Fruit fly (Drosophila melanogaster) whole organism, embryonic: ENCODE data around the gene GstD7.

Experiments used
- Ada2b ChIP-seq: fragments of 200-800 bp; sonication (Bioruptor generic); IDR thresholded peaks from 2 replicates; pipeline ENCODE4 v1.3.6; 2022; ENCODE audit warnings: missing biosample characterization, missing genetic modification characterization
- Adf1 ChIP-seq: fragments of 200-800 bp; sonication (Bioruptor generic); IDR thresholded peaks from 2 replicates; pipeline ENCODE4 v1.3.6; 2022; ENCODE audit warnings: missing biosample characterization, missing genetic modification characterization
- BEAF-32 ChIP-seq: fragments of 200-800 bp; sonication (Bioruptor generic); optimal IDR thresholded peaks from 3 replicates; lab custom pipeline; 2017; ENCODE audit warnings: missing biosample characterization, missing genetic modification characterization, mild to moderate bottlenecking, moderate library complexity, missing genetic modification reagents
- Bdp1 ChIP-seq: fragments of 200-800 bp; sonication (Bioruptor generic); optimal IDR thresholded peaks from 3 replicates; lab custom pipeline; 2016; ENCODE audit warnings: missing biosample characterization, missing genetic modification characterization
- CG11247 ChIP-seq: fragments of 200-800 bp; sonication (Bioruptor generic); IDR thresholded peaks from 2 replicates; pipeline ENCODE4 v1.3.6; 2022; ENCODE audit warnings: missing biosample characterization, missing genetic modification characterization
- CG11456 ChIP-seq: fragments of 200-800 bp; sonication (Bioruptor generic); IDR thresholded peaks from 3 replicates; pipeline ENCODE4 v1.3.6; 2022; ENCODE audit warnings: missing biosample characterization, missing genetic modification characterization
- CG12744 ChIP-seq: fragments of 200-800 bp; sonication (Bioruptor generic); optimal IDR thresholded peaks from 2 replicates; lab custom pipeline; 2016; ENCODE audit warnings: missing biosample characterization, missing genetic modification characterization
- CG12769 ChIP-seq: fragments of 200-800 bp; sonication (Bioruptor generic); optimal IDR thresholded peaks from 2 replicates; lab custom pipeline; 2019; ENCODE audit warnings: missing biosample characterization, mild to moderate bottlenecking, missing genetic modification characterization, moderate library complexity
- CG13424 ChIP-seq: fragments of 200-800 bp; sonication (Bioruptor generic); optimal IDR thresholded peaks from 2 replicates; lab custom pipeline; 2019; ENCODE audit warnings: missing biosample characterization, mild to moderate bottlenecking, missing genetic modification characterization, moderate library complexity
- CG13624 ChIP-seq: fragments of 200-800 bp; sonication (Bioruptor generic); optimal IDR thresholded peaks from 2 replicates; lab custom pipeline; 2016; ENCODE audit warnings: missing biosample characterization, missing genetic modification characterization
- CG15696 ChIP-seq: fragments of 200-800 bp; sonication (Bioruptor generic); optimal IDR thresholded peaks from 2 replicates; lab custom pipeline; 2019; ENCODE audit warnings: missing biosample characterization, mild to moderate bottlenecking, missing genetic modification characterization, moderate library complexity
- CG2678 ChIP-seq: fragments of 200-800 bp; sonication (Bioruptor generic); optimal IDR thresholded peaks from 3 replicates; lab custom pipeline; 2019; ENCODE audit warnings: missing biosample characterization, mild to moderate bottlenecking, missing genetic modification characterization, moderate library complexity
- CG31365 ChIP-seq: fragments of 200-800 bp; sonication (Bioruptor generic); optimal IDR thresholded peaks from 2 replicates; lab custom pipeline; 2018; ENCODE audit warnings: missing biosample characterization, mild to moderate bottlenecking, missing genetic modification characterization
- CG3163 ChIP-seq: fragments of 200-800 bp; sonication (Bioruptor generic); optimal IDR thresholded peaks from 3 replicates; lab custom pipeline; 2016; ENCODE audit warnings: missing biosample characterization, missing genetic modification characterization
- CG32772 ChIP-seq: fragments of 200-800 bp; sonication (Bioruptor generic); IDR thresholded peaks from 2 replicates; pipeline ENCODE4 v1.3.6; 2022; ENCODE audit warnings: missing biosample characterization, missing genetic modification characterization
- CG3281 ChIP-seq: fragments of 200-800 bp; sonication (Bioruptor generic); optimal IDR thresholded peaks from 3 replicates; lab custom pipeline; 2017; ENCODE audit warnings: missing biosample characterization, mild to moderate bottlenecking, missing genetic modification characterization
- CG34224 ChIP-seq: fragments of 200-800 bp; sonication (Bioruptor generic); IDR thresholded peaks from 3 replicates; pipeline ENCODE4 v1.3.6; 2022; ENCODE audit warnings: missing biosample characterization, missing genetic modification characterization; ENCODE audit not compliant: partially characterized antibody
- CG6654 ChIP-seq: fragments of 200-800 bp; sonication (Bioruptor generic); optimal IDR thresholded peaks from 2 replicates; lab custom pipeline; 2017; ENCODE audit warnings: missing biosample characterization, mild to moderate bottlenecking, missing genetic modification characterization
- CG6683 ChIP-seq: fragments of 200-800 bp; sonication (Bioruptor generic); optimal IDR thresholded peaks from 2 replicates; lab custom pipeline; 2017; ENCODE audit warnings: missing biosample characterization, mild to moderate bottlenecking, missing genetic modification characterization, missing genetic modification reagents
- CG7839 ChIP-seq: fragments of 200-800 bp; sonication (Bioruptor generic); optimal IDR thresholded peaks from 3 replicates; lab custom pipeline; 2018; ENCODE audit warnings: missing biosample characterization, mild to moderate bottlenecking, missing genetic modification characterization, moderate library complexity
- CG7928 ChIP-seq: fragments of 200-800 bp; sonication (Bioruptor generic); optimal IDR thresholded peaks from 2 replicates; lab custom pipeline; 2017; ENCODE audit warnings: missing biosample characterization, mild to moderate bottlenecking, missing genetic modification characterization
- CG8290 ChIP-seq, 3 experiments: fragments of 200-800 bp; sonication (Bioruptor generic); optimal IDR thresholded peaks; 2 replicates each; lab custom pipeline; 2016 to 2019; ENCODE audit warnings: missing biosample characterization in 3 of 3, missing genetic modification characterization in 3 of 3, mild to moderate bottlenecking in 2 of 3, moderate library complexity in 1 of 3
- CG9797 ChIP-seq: fragments of 200-800 bp; sonication (Bioruptor generic); optimal IDR thresholded peaks from 3 replicates; lab custom pipeline; 2018; ENCODE audit warnings: missing biosample characterization, mild to moderate bottlenecking, missing genetic modification characterization
- Dek ChIP-seq: fragments of 200-800 bp; sonication (Bioruptor generic); optimal IDR thresholded peaks from 3 replicates; lab custom pipeline; 2019; ENCODE audit warnings: missing biosample characterization, mild to moderate bottlenecking, missing genetic modification characterization, moderate library complexity
- Doc2 ChIP-seq: fragments of 200-800 bp; sonication (Bioruptor generic); IDR thresholded peaks from 2 replicates; pipeline ENCODE4 v1.3.6; 2022; ENCODE audit warnings: missing biosample characterization, missing genetic modification characterization
- Dref ChIP-seq: fragments of 200-800 bp; sonication (Bioruptor generic); IDR thresholded peaks from 2 replicates; pipeline ENCODE4 v1.3.6; 2022; ENCODE audit warnings: missing biosample characterization, missing genetic modification characterization
- HLHmδ ChIP-seq: fragments of 200-800 bp; sonication (Bioruptor generic); optimal IDR thresholded peaks from 2 replicates; lab custom pipeline; 2018; ENCODE audit warnings: missing biosample characterization, mild to moderate bottlenecking, missing genetic modification characterization, moderate library complexity
- Hr3 ChIP-seq: fragments of 200-800 bp; sonication (Bioruptor generic); optimal IDR thresholded peaks from 3 replicates; lab custom pipeline; 2016; ENCODE audit warnings: missing biosample characterization, missing genetic modification characterization
- Hsf ChIP-seq: fragments of 200-800 bp; sonication (Bioruptor generic); optimal IDR thresholded peaks from 3 replicates; lab custom pipeline; 2016; ENCODE audit warnings: missing biosample characterization, missing genetic modification characterization
- Lhr ChIP-seq: fragments of 200-800 bp; sonication (Bioruptor generic); optimal IDR thresholded peaks from 3 replicates; lab custom pipeline; 2017; ENCODE audit warnings: mild to moderate bottlenecking, missing biosample characterization, missing genetic modification reagents, missing genetic modification characterization
- Nf-YA ChIP-seq: fragments of 200-800 bp; sonication (Bioruptor generic); IDR thresholded peaks from 2 replicates; pipeline ENCODE4 v1.3.6; 2022; ENCODE audit warnings: missing biosample characterization, missing genetic modification characterization
- Optix ChIP-seq: fragments of 200-800 bp; sonication (Bioruptor generic); IDR thresholded peaks from 3 replicates; pipeline ENCODE4 v1.3.6; 2022; ENCODE audit warnings: missing biosample characterization, missing genetic modification characterization
- Sry-β ChIP-seq: fragments of 200-800 bp; sonication (Bioruptor generic); optimal IDR thresholded peaks from 2 replicates; lab custom pipeline; 2018; ENCODE audit warnings: missing biosample characterization, mild to moderate bottlenecking, missing genetic modification characterization, moderate library complexity
- Stat92E ChIP-seq, 3 experiments: fragments of >200 bp in 2 of 3; fragments of 200-800 bp in 1 of 3; sonication (Bioruptor generic) in 1 of 3; optimal IDR thresholded peaks; 2 replicates each; lab custom pipeline; 2017 to 2019; ENCODE audit warnings: missing biosample characterization in 3 of 3, missing genetic modification characterization in 3 of 3, mild to moderate bottlenecking in 1 of 3, moderate library complexity in 1 of 3
- Vsx1 ChIP-seq: fragments of 200-800 bp; sonication (Bioruptor generic); optimal IDR thresholded peaks from 2 replicates; lab custom pipeline; 2017; ENCODE audit warnings: missing biosample characterization, mild to moderate bottlenecking, missing genetic modification characterization, missing genetic modification reagents
- bab2 ChIP-seq: fragments of 200-800 bp; sonication (Bioruptor generic); optimal IDR thresholded peaks from 2 replicates; lab custom pipeline; 2016; ENCODE audit warnings: missing biosample characterization, missing genetic modification characterization
- br ChIP-seq: fragments of >200 bp; optimal IDR thresholded peaks from 2 replicates; lab custom pipeline; 2017
- cad ChIP-seq: fragments of >200 bp; optimal IDR thresholded peaks from 2 replicates; lab custom pipeline; 2017; ENCODE audit warnings: missing biosample characterization, missing genetic modification characterization
- ci ChIP-seq: fragments of 200-800 bp; sonication (Bioruptor generic); IDR thresholded peaks from 3 replicates; pipeline ENCODE4 v1.3.6; 2022; ENCODE audit warnings: missing biosample characterization, missing genetic modification characterization
- crol ChIP-seq: fragments of 200-800 bp; sonication (Bioruptor generic); IDR thresholded peaks from 2 replicates; pipeline ENCODE4 v1.3.6; 2022; ENCODE audit warnings: missing biosample characterization, missing genetic modification characterization
- esg ChIP-seq: fragments of 200-800 bp; sonication (Bioruptor generic); conservative IDR thresholded peaks from 2 replicates; pipeline ENCODE4 v1.3.6; 2022; ENCODE audit warnings: missing biosample characterization, missing genetic modification characterization
- kni ChIP-seq: fragments of 200-800 bp; sonication (Bioruptor generic); optimal IDR thresholded peaks from 3 replicates; lab custom pipeline; 2017; ENCODE audit warnings: mild to moderate bottlenecking, missing biosample characterization, missing genetic modification reagents, missing genetic modification characterization
- lbe ChIP-seq: fragments of 200-800 bp; sonication (Bioruptor generic); optimal IDR thresholded peaks from 2 replicates; lab custom pipeline; 2016; ENCODE audit warnings: missing biosample characterization, mild to moderate bottlenecking, missing genetic modification characterization
- mirr ChIP-seq: fragments of 200-800 bp; sonication (Bioruptor generic); optimal IDR thresholded peaks from 3 replicates; lab custom pipeline; 2018; ENCODE audit warnings: missing biosample characterization, mild to moderate bottlenecking, missing genetic modification characterization
- nmo ChIP-seq: fragments of 200-800 bp; sonication (Bioruptor generic); optimal IDR thresholded peaks from 2 replicates; lab custom pipeline; 2018; ENCODE audit warnings: missing biosample characterization, mild to moderate bottlenecking, missing genetic modification characterization, moderate library complexity
- pfk ChIP-seq: fragments of 200-800 bp; sonication (Bioruptor generic); optimal IDR thresholded peaks from 2 replicates; lab custom pipeline; 2018; ENCODE audit warnings: missing biosample characterization, mild to moderate bottlenecking, missing genetic modification characterization, moderate library complexity
- sens-2 ChIP-seq: fragments of 200-800 bp; sonication (Bioruptor generic); IDR thresholded peaks from 2 replicates; pipeline ENCODE4 v1.3.6; 2022; ENCODE audit warnings: missing biosample characterization, missing genetic modification characterization
- zen2 ChIP-seq: fragments of 200-800 bp; sonication (Bioruptor generic); IDR thresholded peaks from 3 replicates; pipeline ENCODE4 v1.3.6; 2022; ENCODE audit warnings: missing biosample characterization, missing genetic modification characterization; ENCODE audit not compliant: partially characterized antibody
- zfh2 ChIP-seq: fragments of 200-800 bp; sonication (Bioruptor generic); optimal IDR thresholded peaks from 2 replicates; lab custom pipeline; 2016; ENCODE audit warnings: missing biosample characterization, missing genetic modification characterization

The GstD7 gene

DNA sequence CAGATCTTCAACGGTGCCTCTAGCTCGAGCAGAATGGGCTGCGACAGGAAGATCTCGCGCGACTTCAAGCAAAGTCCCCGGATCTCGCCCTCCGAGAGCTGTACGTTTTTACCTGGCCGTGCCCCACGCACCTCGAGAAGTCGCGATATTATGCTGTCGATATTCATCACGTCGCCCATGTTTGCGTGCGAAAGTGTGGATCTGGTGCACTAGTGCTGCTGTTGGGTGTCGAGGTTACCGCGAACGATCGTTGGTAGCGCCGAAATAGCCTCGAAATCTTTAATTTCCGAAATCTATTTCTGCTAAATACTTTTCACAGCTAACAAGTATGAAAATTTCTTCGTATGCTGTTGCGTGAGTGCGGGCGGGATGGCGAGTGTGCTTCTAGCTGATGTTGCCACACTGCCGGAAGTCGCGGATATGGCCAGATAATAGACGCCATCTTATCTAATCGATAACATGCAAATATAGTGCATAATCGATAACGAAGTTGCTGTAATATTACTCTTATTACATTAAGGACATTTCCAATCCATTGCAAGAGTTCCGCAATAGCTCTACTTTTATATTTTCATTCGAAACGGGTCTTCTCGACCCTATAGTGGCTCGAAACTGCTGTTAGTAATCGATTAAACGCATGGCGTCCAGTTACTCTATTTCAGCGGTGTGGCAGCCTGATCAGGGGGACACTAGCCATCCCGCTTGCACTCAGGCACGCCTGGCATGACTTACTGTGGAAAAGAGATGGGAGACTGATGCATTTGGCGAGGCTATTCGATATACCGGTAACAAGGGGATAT lies 47.4 kb downstream of the GstD7 start, which contains the start of gene Pp1-87B (continued):
- TF ChIP-seq pfk (GFP tag; lab: Kevin White, UChicago) = no peak
- peak; percentile 70 for TF ChIP-seq BEAF-32 (GFP tag; lab: Kevin White, UChicago)
- no peak for TF ChIP-seq crol (GFP tag; lab: Robert Waterston, UW)
- TF ChIP-seq Dek (tag; lab: Kevin White, UChicago) = no peak
- no peak for TF ChIP-seq CG34224
- peak; percentile 85 for TF ChIP-seq Lhr (GFP tag; lab: Kevin White, UChicago)
- TF ChIP-seq Adf1 (GFP tag; lab: Robert Waterston, UW) = no peak
- peak; percentile 2 for TF ChIP-seq mirr (GFP tag; lab: Kevin White, UChicago)
- TF ChIP-seq CG7839 (tag; lab: Kevin White, UChicago) = no peak
- no peak for TF ChIP-seq CG2678 (tag; lab: Kevin White, UChicago)
- TF ChIP-seq CG9797 (GFP tag; lab: Kevin White, UChicago) = peak; percentile 49
- no peak for TF ChIP-seq zfh2 (GFP tag; lab: Kevin White, UChicago)
- no peak for TF ChIP-seq CG11247 (GFP tag; lab: Robert Waterston, UW)
- TF ChIP-seq CG32772 (GFP tag; lab: Robert Waterston, UW) = no peak
- TF ChIP-seq CG7928 = no peak
- no peak for TF ChIP-seq CG3163
- TF ChIP-seq CG3281 (GFP tag; lab: Kevin White, UChicago) = no peak
- TF ChIP-seq Doc2 (GFP tag; lab: Robert Waterston, UW) = no peak
- no peak for TF ChIP-seq esg (GFP tag; lab: Robert Waterston, UW)
- TF ChIP-seq CG6683 (GFP tag; lab: Kevin White, UChicago) = no peak
- no peak for TF ChIP-seq Hr3 (GFP tag; lab: Kevin White, UChicago)
- TF ChIP-seq bab2 (GFP tag; lab: Kevin White, UChicago) = no peak
- no peak for TF ChIP-seq CG12769 (tag; lab: Kevin White, UChicago)
- TF ChIP-seq br (lab: Kevin White, UChicago) = no peak
- TF ChIP-seq Ada2b = no peak
- no peak for TF ChIP-seq lbe (GFP tag; lab: Kevin White, UChicago)
- TF ChIP-seq CG13624 (GFP tag; lab: Kevin White, UChicago) = no peak
- no peak for TF ChIP-seq cad (GFP tag; lab: Kevin White, UChicago)
- peak; percentile 70 for TF ChIP-seq kni
- no peak for TF ChIP-seq CG13424
- peak in 1 of 3 experiments; percentile 16 for TF ChIP-seq Stat92E (GFP tag; optimal IDR thresholded peaks at IDR 0.05; lab: Kevin White, UChicago)
- peak; percentile 72 for TF ChIP-seq nmo (GFP tag; lab: Kevin White, UChicago)
- TF ChIP-seq Bdp1 (GFP tag; lab: Kevin White, UChicago) = no peak
- 0 out of 3 replicates have a peak, but pooled peaks have one; percentile 5 for TF ChIP-seq ci (GFP tag; lab: Robert Waterston, UW)
- TF ChIP-seq Nf-YA (GFP tag; lab: Robert Waterston, UW) = no peak
- TF ChIP-seq CG12744 (GFP tag; lab: Kevin White, UChicago) = no peak
- peak; percentile 61 for TF ChIP-seq HLHmδ
- no peak for TF ChIP-seq Optix
- TF ChIP-seq CG31365 (tag; lab: Kevin White, UChicago) = no peak
- TF ChIP-seq Hsf (GFP tag; lab: Kevin White, UChicago) = peak; percentile 13
- TF ChIP-seq Sry-β = no peak
- TF ChIP-seq CG8290 (GFP tag; optimal IDR thresholded peaks at IDR 0.05; lab: Kevin White, UChicago) = peak; percentile 39
- peak in 1 of 2 experiments; percentile 46 for TF ChIP-seq CG8290 (tag; optimal IDR thresholded peaks at IDR 0.05; lab: Kevin White, UChicago)
- no peak for TF ChIP-seq zen2 (GFP tag; lab: Robert Waterston, UW)
- no peak for TF ChIP-seq CG11456 (GFP tag; lab: Robert Waterston, UW)
- no peak for TF ChIP-seq CG6654
- no peak for TF ChIP-seq Vsx1 (GFP tag; lab: Kevin White, UChicago)
- peak; percentile 66 for TF ChIP-seq Dref
- no peak for TF ChIP-seq CG15696 (tag; lab: Kevin White, UChicago)
- no peak for TF ChIP-seq sens-2 (GFP tag; lab: Robert Waterston, UW)
